Worm (Caenorhabditis elegans): ENCODE measurements around the gene K07F5.12.
"Not testable (repeated sequence)": the region's sequence is repeated elsewhere in the genome, so short reads cannot be mapped to it uniquely, and the experiment has no call there.

Gene K07F5.12

DNA sequence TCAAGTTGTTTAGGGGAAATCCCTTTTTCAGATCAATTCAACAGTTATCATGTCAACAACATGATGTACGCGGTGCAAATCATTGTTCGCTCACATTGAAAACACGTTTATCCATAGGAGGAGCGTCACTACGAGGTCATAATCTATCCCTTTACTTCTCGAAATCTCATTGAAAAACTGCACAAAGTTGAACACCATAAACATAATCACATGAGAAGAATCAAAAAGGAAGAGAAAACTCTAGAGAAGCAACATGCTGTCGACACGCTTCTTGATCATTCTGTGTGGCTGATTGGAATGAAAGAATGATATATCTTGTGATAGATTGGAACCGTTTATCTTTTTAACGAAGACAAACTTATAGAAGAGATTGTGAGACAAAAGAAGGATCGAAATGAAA is 12.1 kb downstream of the K07F5.12 start:
- TF ChIP-seq W03F9.2 (tag; optimal IDR thresholded peaks at IDR 0.05) (no peak), dao-5 (tag; optimal IDR thresholded peaks at IDR 0.05) (no peak), him-1 (tag; optimal IDR thresholded peaks at IDR 0.05) (no peak)

DNA sequence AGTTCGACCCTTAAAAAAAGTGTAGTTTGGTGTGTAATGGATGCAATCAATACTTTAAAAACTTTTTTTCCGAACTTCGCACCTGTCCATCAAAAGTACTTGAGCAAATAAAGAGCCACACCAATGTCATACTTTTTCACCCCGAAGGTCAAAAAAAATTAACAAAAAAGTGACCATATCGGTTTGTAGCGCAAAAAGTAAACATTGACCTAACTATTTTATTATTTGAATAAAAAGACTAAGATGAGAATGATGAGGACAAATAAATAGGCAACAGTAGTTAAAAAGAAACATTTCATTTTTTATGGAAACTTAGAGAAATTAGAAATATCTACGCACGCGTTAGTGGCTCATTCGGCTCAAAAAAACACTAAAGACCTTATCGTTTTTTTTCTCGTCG is 13.5 kb downstream of the K07F5.12 start:
- TF ChIP-seq him-1 (tag; optimal IDR thresholded peaks at IDR 0.05) = no peak
- no peak for TF ChIP-seq dao-5 (tag; optimal IDR thresholded peaks at IDR 0.05)
- no peak for TF ChIP-seq W03F9.2 (tag; optimal IDR thresholded peaks at IDR 0.05)

DNA sequence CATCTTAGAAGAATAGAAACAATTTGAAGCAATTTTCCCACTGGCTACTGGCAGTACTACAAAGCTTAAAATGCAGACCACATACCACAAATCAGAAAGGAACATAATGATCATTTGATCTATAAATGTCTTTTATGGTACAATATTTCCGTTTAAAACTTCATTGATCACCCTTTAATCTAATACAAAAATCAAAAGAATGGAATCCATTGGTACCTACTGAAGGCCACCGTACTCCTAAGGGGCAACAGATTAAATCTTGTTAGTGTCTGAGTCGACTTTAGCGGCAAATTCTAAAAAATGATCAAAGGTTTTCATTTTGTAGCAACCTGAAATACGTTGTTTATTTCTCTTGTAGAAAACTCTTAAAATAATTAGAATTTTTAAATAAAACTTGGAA is 16.4 kb downstream of the K07F5.12 start:
- TF ChIP-seq W03F9.2 (tag; optimal IDR thresholded peaks at IDR 0.05) (no peak), dao-5 (tag; optimal IDR thresholded peaks at IDR 0.05) (no peak)

DNA sequence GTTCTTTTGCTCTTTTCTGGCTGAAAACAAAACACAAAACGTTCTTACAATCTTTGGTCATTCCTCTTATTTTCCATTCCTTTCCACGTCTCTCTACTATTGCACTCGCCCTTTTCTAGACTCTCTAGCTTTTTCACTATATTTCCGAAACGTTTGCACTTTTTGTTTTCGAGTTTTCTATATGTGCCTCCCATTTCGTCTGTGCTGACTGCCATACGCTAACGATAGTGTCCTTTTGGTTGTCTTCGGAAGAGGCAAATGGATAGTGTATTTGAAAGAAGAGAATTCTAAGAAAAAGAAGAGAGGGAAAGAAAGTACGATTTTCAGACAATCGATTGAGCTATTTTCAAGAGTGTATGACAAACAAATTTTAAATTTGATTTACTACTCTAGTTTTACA is 17.0 kb downstream of the K07F5.12 start:
- TF ChIP-seq dao-5 (tag; optimal IDR thresholded peaks at IDR 0.05) = no peak
- no peak for TF ChIP-seq him-1 (tag; optimal IDR thresholded peaks at IDR 0.05)
- TF ChIP-seq W03F9.2 (tag; optimal IDR thresholded peaks at IDR 0.05) = no peak

DNA sequence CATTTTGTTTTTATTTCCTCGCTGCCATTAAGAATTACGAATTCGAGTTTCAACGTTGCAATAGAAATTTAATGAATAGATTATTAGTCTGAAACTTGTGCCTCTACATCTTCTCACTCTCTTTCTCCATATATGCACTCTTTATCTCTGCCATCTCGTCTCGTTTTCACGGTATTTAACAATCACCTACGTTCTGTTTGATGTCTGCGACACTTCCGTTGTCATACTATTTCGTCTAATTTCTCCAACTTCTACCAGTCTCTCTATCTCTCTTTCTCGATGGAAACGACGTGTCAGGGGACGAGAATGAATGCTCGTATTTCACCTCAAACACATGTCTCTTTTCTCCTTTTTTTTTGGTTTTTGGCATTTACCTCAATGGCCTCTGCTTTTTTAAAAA is 18.0 kb downstream of the K07F5.12 start:
- TF ChIP-seq dao-5 (tag; optimal IDR thresholded peaks at IDR 0.05) (no peak), him-1 (tag; optimal IDR thresholded peaks at IDR 0.05) (no peak), W03F9.2 (tag; optimal IDR thresholded peaks at IDR 0.05) (peak; percentile 30)

DNA sequence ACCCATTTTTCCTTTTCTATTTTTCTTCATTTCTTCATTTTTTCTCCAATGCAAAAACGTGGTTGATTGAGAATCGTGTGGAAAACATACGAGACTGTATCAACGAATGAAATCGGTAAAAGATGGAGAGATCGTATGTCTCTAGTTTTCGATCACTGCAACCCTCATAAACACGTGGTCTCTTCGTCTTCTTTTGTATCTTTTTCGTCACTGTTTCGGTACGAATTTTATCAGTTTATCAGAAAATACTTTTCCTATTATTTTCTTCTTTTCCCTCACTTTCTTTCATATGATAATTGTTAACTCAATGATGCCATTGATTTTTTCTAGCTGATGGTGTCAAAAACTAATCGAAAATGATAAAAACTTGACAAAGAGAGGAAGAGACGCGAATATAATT is 19.8 kb downstream of the K07F5.12 start:
- TF ChIP-seq him-1 (tag; optimal IDR thresholded peaks at IDR 0.05) (no peak), W03F9.2 (tag; optimal IDR thresholded peaks at IDR 0.05) (no peak), dao-5 (tag; optimal IDR thresholded peaks at IDR 0.05) (no peak)

DNA sequence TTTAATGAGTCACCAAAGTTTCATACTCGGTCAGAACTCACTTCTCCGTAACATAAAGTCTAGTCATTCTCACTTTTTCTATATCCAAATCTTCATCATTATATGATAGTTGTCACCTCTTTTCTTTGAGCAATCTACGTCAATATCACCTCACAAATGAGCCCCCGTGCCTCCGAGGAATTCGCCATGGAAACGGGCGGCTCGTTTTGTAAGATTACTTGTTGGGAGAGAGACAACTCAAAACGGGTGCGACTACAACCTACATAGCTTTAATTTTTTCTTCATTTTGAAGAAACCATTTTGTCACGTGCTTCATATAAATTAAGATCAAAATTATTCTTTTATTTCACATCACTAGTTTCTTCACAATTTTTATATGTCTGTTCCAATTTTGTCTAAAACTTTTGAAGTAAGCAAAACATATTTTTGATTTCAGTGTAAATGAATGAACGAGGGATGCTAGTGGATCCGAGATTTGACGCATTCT is 23.1 kb downstream of the K07F5.12 start, which contains the start of gene nhr-4:
TSS of gene nhr-4 (plus strand) at position 437 of the 487 bp plus-strand sequence.
- no peak for TF ChIP-seq W03F9.2 (tag; optimal IDR thresholded peaks at IDR 0.05)
- TF ChIP-seq him-1 (tag; optimal IDR thresholded peaks at IDR 0.05) = no peak
- TF ChIP-seq dao-5 (tag; optimal IDR thresholded peaks at IDR 0.05) = no peak

DNA sequence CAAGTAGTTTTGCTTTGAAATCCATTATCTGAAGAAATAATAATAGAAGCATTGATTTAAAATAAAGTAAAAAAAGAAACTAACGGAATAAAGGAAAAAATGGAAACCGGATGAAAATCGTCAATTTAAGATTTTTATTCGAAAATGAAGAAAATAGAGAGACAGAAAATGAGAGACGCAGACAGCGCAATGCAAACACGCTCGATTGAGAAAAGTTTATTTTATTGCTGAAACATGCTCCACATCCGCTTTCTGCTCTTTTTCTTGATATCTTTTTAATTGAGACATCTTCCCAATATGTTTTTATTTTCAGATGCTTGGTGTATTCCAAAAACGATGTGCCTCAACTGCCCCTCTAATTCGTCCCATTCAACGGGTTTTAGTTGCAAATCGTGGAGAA is 28.4 kb downstream of the K07F5.12 start, which contains the start of the genes prp-18 and mccc-1:
TSS of gene prp-18 (minus strand) at position 127 of the 400 bp plus-strand sequence.
TSS of gene mccc-1 (plus strand) at position 314 of the 400 bp plus-strand sequence.
- TF ChIP-seq him-1 (tag; optimal IDR thresholded peaks at IDR 0.05) (no peak), dao-5 (tag; optimal IDR thresholded peaks at IDR 0.05) (no peak), W03F9.2 (tag; optimal IDR thresholded peaks at IDR 0.05) (no peak)

DNA sequence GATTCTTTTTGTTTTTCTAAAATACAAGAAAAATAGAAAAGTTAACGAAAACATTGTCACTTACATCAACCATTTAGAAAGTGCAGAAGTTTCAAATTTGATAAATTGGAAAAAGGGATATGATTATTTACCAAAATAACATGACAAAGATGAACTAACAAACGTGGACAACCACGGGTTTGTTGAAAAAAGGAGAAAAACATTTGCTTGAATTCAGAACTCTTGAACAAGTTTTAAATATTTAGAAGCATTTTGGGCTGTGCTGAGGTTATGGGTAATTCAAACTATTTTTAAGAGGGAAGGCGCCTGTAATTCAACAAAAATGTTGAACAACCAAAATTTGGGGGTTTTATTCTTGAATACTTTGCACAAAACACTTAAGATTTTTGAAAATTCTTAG is 34.0 kb downstream of the K07F5.12 start, which contains the start of gene ttbk-3:
TSS of gene ttbk-3 (minus strand) at position 101 of the 400 bp plus-strand sequence.
- no peak for TF ChIP-seq him-1 (tag; optimal IDR thresholded peaks at IDR 0.05)
- no peak for TF ChIP-seq W03F9.2 (tag; optimal IDR thresholded peaks at IDR 0.05)
- no peak for TF ChIP-seq dao-5 (tag; optimal IDR thresholded peaks at IDR 0.05)

DNA sequence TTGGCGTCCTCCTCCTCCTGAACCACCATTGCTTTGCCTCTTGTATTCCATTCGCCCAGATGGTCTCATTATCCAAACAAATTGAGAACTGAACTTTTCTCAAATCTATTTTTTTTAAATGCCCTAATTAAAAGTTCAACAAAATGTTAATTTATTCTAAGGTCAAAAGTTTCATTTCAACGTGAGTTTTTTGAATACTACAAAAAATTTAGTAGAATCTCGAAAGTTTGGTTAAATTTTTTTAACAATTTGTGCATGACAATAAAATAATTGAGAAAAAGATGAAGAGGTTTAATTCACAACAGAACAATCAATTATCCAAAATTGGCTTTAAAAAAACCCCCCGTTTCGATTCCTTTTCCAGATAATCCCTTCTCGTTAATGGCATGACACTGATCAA is 36.1 kb downstream of the K07F5.12 start, which contains the start of gene F32B6.4:
TSS of gene F32B6.4 (minus strand) at position 101 of the 400 bp plus-strand sequence.
- TF ChIP-seq W03F9.2 (tag; optimal IDR thresholded peaks at IDR 0.05) = no peak
- no peak for TF ChIP-seq him-1 (tag; optimal IDR thresholded peaks at IDR 0.05)
- TF ChIP-seq dao-5 (tag; optimal IDR thresholded peaks at IDR 0.05) = no peak

DNA sequence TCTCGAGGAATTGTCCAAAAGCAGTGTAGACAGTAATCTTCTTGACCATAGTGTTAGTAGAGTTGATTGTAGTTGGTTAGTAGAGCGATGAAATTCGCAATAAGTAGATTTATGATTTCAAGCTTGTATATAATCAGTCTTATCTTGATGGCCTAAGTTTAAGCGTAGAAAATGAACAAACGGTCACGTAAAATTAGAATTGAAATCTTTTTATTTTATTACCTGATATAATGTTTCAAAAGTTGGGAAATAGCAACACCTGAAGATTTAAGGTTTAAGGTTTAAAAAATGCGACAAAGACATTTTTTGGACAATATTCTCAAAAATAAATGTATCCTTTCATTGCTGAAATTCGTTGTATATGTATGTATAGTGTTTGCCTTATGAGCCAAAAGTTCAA is 37.8 kb downstream of the K07F5.12 start, which contains the start of gene sss-1:
TSS of gene sss-1 (minus strand) at position 101 of the 400 bp plus-strand sequence.
- TF ChIP-seq dao-5, him-1, W03F9.2 (tag; optimal IDR thresholded peaks at IDR 0.05): not testable (repeated sequence)

DNA sequence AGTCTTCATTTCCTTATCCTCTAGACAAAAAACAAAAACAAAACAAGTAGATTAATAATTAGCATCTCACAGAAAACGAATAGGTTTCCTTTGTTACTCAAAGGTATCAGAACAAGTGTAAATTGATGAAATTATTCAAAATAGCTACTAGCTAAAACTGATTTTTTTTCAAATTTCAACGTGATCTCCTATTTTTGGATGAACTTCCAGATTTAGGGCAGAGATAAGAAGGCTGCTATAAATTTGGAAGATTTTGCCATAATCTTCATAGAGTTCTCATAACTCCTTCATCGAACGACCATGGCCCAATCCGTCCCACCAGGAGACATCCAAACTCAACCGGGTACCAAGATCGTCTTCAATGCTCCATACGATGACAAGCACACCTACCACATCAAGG is 38.5 kb downstream of the K07F5.12 start, which contains the start of gene msp-77:
TSS of gene msp-77 (plus strand) at position 301 of the 400 bp plus-strand sequence.
- TF ChIP-seq dao-5, W03F9.2, him-1 (tag; optimal IDR thresholded peaks at IDR 0.05): not testable (repeated sequence)

DNA sequence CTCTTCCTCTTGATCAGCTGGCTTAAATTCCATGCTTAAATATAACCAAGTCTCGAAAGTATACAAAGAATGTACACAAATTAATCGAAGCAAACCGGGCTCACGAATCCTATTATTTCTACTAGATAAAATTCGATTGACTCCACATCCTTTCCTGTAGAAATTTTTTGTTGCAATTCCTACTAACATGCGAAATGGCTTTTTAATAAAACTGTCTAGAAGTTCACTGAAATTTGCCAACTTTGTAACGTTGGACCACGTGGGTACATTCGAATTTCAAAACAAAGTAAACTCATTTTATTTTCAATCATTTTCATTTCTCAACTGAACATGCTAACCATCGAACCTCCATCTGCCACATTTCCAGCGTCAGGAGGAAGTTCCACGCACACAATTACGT is 39.3 kb downstream of the K07F5.12 start, which contains the start of gene ssp-32:
TSS of gene ssp-32 (plus strand) at position 301 of the 400 bp plus-strand sequence.
- TF ChIP-seq W03F9.2 (tag; optimal IDR thresholded peaks at IDR 0.05) (no peak), dao-5 (tag; optimal IDR thresholded peaks at IDR 0.05) (no peak), him-1 (tag; optimal IDR thresholded peaks at IDR 0.05) (no peak)

DNA sequence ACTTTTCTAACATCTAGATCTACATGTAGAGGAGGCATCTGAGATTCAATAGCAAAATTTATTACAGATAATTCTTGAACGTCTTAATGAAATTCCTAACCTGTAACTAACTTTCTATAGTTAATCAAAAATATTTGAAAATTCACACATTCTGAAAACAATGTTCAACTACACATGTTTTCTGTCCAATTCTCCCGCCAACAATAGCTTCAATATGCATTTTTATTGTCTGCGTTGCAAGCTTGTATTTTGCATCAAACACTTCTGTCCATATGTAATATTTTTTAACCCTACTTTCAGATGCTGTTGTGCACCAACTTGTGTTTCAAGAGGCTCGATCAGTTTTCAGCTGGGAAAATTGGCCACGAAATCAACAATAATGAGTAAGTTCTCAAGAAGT is 42.9 kb downstream of the K07F5.12 start, which contains the start of gene tbc-3:
TSS of gene tbc-3 (plus strand) at position 301 of the 400 bp plus-strand sequence.
- TF ChIP-seq dao-5 (tag; optimal IDR thresholded peaks at IDR 0.05) = no peak
- TF ChIP-seq him-1 (tag; optimal IDR thresholded peaks at IDR 0.05) = no peak
- no peak for TF ChIP-seq W03F9.2 (tag; optimal IDR thresholded peaks at IDR 0.05)
